Worm (Caenorhabditis elegans) whole organism, L2 larva: Measurements from ENCODE around the gene prp-38.

Experiments used
- C34F6.9 ChIP-seq: fragments of 150-350 bp; optimal IDR thresholded peaks from 2 replicates; lab custom pipeline; 2014; ENCODE audit warnings: missing biosample characterization, missing genetic modification characterization
- F13H6.1 ChIP-seq: sonication (generic microtip); optimal IDR thresholded peaks from 2 replicates; lab custom pipeline; 2016; ENCODE audit warnings: missing genetic modification characterization, missing compliant biosample characterization
- R02D3.7 ChIP-seq: fragments of 150-350 bp; optimal IDR thresholded peaks from 2 replicates; lab custom pipeline; 2014; ENCODE audit warnings: missing biosample characterization, missing genetic modification characterization
- ZK546.5 ChIP-seq: sonication (generic microtip); optimal IDR thresholded peaks from 2 replicates; lab custom pipeline; 2017; ENCODE audit warnings: missing biosample characterization, missing genetic modification characterization
- aly-2 ChIP-seq: fragments of 150-350 bp; optimal IDR thresholded peaks from 2 replicates; lab custom pipeline; 2014; ENCODE audit warnings: missing biosample characterization, missing genetic modification characterization
- ama-1 ChIP-seq: fragments of 150-350 bp; optimal IDR thresholded peaks from 2 replicates; lab custom pipeline; 2018; ENCODE audit warnings: inconsistent platforms
- blmp-1 ChIP-seq: sonication (generic microtip); optimal IDR thresholded peaks from 2 replicates; lab custom pipeline; 2017; ENCODE audit warnings: missing genetic modification characterization, mild to moderate bottlenecking, missing compliant biosample characterization, antibody characterized with exemption, moderate library complexity; ENCODE audit not compliant: insufficient read depth
- ceh-82 ChIP-seq: fragments of 150-350 bp; optimal IDR thresholded peaks from 2 replicates; lab custom pipeline; 2014; ENCODE audit warnings: missing biosample characterization, missing genetic modification characterization
- crh-2 ChIP-seq: sonication (generic microtip); optimal IDR thresholded peaks from 2 replicates; lab custom pipeline; 2017; ENCODE audit warnings: missing biosample characterization, missing genetic modification characterization
- dmd-4 ChIP-seq: sonication (generic microtip); optimal IDR thresholded peaks from 2 replicates; lab custom pipeline; 2017; ENCODE audit warnings: missing biosample characterization, missing genetic modification characterization
- egl-27 ChIP-seq: sonication (generic microtip); optimal IDR thresholded peaks from 3 replicates; lab custom pipeline; 2017; ENCODE audit warnings: missing biosample characterization, missing genetic modification reagents, missing genetic modification characterization
- elt-1 ChIP-seq: fragments of 150-350 bp; optimal IDR thresholded peaks from 2 replicates; lab custom pipeline; 2014; ENCODE audit warnings: missing biosample characterization, missing genetic modification characterization
- elt-3 ChIP-seq: sonication (generic microtip); optimal IDR thresholded peaks from 2 replicates; lab custom pipeline; 2017; ENCODE audit warnings: missing biosample characterization, missing genetic modification characterization
- fos-1 ChIP-seq: fragments of 150-350 bp; optimal IDR thresholded peaks from 2 replicates; lab custom pipeline; 2014; ENCODE audit warnings: missing biosample characterization, missing genetic modification characterization
- gmeb-1 ChIP-seq: fragments of 150-350 bp; optimal IDR thresholded peaks from 2 replicates; lab custom pipeline; 2014; ENCODE audit warnings: missing biosample characterization, missing genetic modification characterization
- lin-13 ChIP-seq: fragments of 150-350 bp; optimal IDR thresholded peaks from 2 replicates; lab custom pipeline; 2014; ENCODE audit warnings: missing biosample characterization, missing genetic modification reagents, missing genetic modification characterization
- lin-39 ChIP-seq: fragments of 150-350 bp; optimal IDR thresholded peaks from 2 replicates; lab custom pipeline; 2014; ENCODE audit warnings: missing biosample characterization, missing genetic modification reagents, missing genetic modification characterization
- lsy-2 ChIP-seq, 2 experiments: fragments of 150-350 bp in 1 of 2; sonication (generic microtip) in 1 of 2; optimal IDR thresholded peaks; 2 replicates each; lab custom pipeline; 2014 to 2017; ENCODE audit warnings: missing biosample characterization in 2 of 2, missing genetic modification characterization in 2 of 2
- mab-5 ChIP-seq: fragments of 150-350 bp; optimal IDR thresholded peaks from 2 replicates; lab custom pipeline; 2014; ENCODE audit warnings: missing biosample characterization, missing genetic modification characterization
- mbf-1 ChIP-seq: sonication (generic microtip); optimal IDR thresholded peaks from 2 replicates; lab custom pipeline; 2017; ENCODE audit warnings: missing biosample characterization, missing genetic modification characterization
- mdl-1 ChIP-seq, 2 experiments: fragments of 150-350 bp in 1 of 2; sonication (generic microtip) in 1 of 2; optimal IDR thresholded peaks; 2 replicates each; lab custom pipeline; 2017; ENCODE audit warnings: missing biosample characterization in 2 of 2, missing genetic modification characterization in 2 of 2
- nhr-10 ChIP-seq: sonication (generic microtip); optimal IDR thresholded peaks from 2 replicates; lab custom pipeline; 2017; ENCODE audit warnings: missing biosample characterization, missing genetic modification characterization
- nhr-129 ChIP-seq: fragments of 150-350 bp; optimal IDR thresholded peaks from 2 replicates; lab custom pipeline; 2014; ENCODE audit warnings: missing biosample characterization, missing genetic modification characterization
- nhr-237 ChIP-seq: fragments of 150-350 bp; optimal IDR thresholded peaks from 2 replicates; lab custom pipeline; 2014; ENCODE audit warnings: missing biosample characterization, missing genetic modification characterization
- nhr-6 ChIP-seq: fragments of 150-350 bp; optimal IDR thresholded peaks from 2 replicates; lab custom pipeline; 2014; ENCODE audit warnings: missing biosample characterization, missing genetic modification characterization
- nhr-77 ChIP-seq: fragments of 150-350 bp; optimal IDR thresholded peaks from 2 replicates; lab custom pipeline; 2014; ENCODE audit warnings: missing biosample characterization, missing genetic modification characterization
- sem-4 ChIP-seq: fragments of 150-350 bp; optimal IDR thresholded peaks from 2 replicates; lab custom pipeline; 2014; ENCODE audit warnings: missing biosample characterization, missing genetic modification reagents, missing genetic modification characterization
- skn-1 ChIP-seq: sonication (generic microtip); optimal IDR thresholded peaks from 2 replicates; lab custom pipeline; 2017; ENCODE audit warnings: missing biosample characterization, missing genetic modification characterization
- sma-3 ChIP-seq: sonication (generic microtip); optimal IDR thresholded peaks from 2 replicates; lab custom pipeline; 2016; ENCODE audit warnings: missing genetic modification reagents, missing genetic modification characterization, missing compliant biosample characterization
- sma-9 ChIP-seq, 2 experiments: fragments of 150-350 bp in 1 of 2; sonication (generic microtip) in 1 of 2; optimal IDR thresholded peaks; 2 replicates each; lab custom pipeline; 2014 to 2016; ENCODE audit warnings: missing genetic modification characterization in 2 of 2, mild to moderate bottlenecking in 1 of 2, missing biosample characterization in 1 of 2, missing compliant biosample characterization in 1 of 2, missing genetic modification reagents in 1 of 2, moderate library complexity in 1 of 2
- unc-39 ChIP-seq: fragments of 150-350 bp; optimal IDR thresholded peaks from 2 replicates; lab custom pipeline; 2014; ENCODE audit warnings: missing biosample characterization, missing genetic modification characterization
- unc-55 ChIP-seq: fragments of 150-350 bp; sonication (generic microtip); optimal IDR thresholded peaks from 3 replicates; lab custom pipeline; 2014; ENCODE audit warnings: missing biosample characterization, missing genetic modification reagents, missing genetic modification characterization
- zag-1 ChIP-seq: fragments of 150-350 bp; optimal IDR thresholded peaks from 2 replicates; lab custom pipeline; 2014; ENCODE audit warnings: missing biosample characterization, missing genetic modification characterization
- ztf-1 ChIP-seq: fragments of 200-800 bp; sonication (Bioruptor generic); conservative IDR thresholded peaks from 2 replicates; pipeline ENCODE4 v1.3.6; 2022; ENCODE audit warnings: missing genetic modification characterization, missing compliant biosample characterization
- ztf-11 ChIP-seq: sonication (generic microtip); optimal IDR thresholded peaks from 2 replicates; lab custom pipeline; 2017; ENCODE audit warnings: missing biosample characterization, missing genetic modification characterization
- ztf-4 ChIP-seq: fragments of 150-350 bp; optimal IDR thresholded peaks from 2 replicates; lab custom pipeline; 2014; ENCODE audit warnings: missing biosample characterization, missing genetic modification characterization

prp-38 gene

DNA sequence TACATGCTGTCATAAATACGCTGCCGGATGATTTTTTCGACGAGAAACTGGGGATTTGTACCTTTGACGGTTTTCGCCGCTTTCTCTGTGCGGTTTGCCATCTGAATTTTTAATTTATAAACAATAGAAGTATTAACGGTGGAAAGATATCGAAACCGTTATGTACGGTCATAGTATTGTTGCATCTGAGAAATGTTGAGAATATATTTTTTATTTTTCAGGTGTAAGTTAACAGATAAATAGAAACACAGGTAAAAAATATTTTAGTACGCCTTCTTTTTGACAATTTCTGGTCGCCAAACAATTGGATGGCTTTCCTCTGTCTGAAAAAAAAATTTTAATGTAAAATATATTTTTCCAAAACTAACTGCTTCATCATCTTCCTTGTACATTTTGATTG is at the start of gene prp-38:
Gene prp-38, minus strand, starts transcription at position 101 of the 400 bp plus-strand sequence.
- TF ChIP-seq skn-1 (tag; lab: Kevin White, UChicago) (no peak), elt-3 (tag; lab: Kevin White, UChicago) (no peak), blmp-1 (no peak), F13H6.1 (tag; lab: Kevin White, UChicago) (no peak), egl-27 (tag; lab: Kevin White, UChicago) (no peak), dmd-4 (tag; lab: Kevin White, UChicago) (no peak), gmeb-1 (no peak), nhr-6 (tag; lab: Kevin White, UChicago) (no peak), zag-1 (tag; lab: Kevin White, UChicago) (no peak), lin-13 (GFP tag; lab: Kevin White, UChicago) (no peak), sma-9 (GFP tag; optimal IDR thresholded peaks at IDR 0.05; lab: Kevin White, UChicago) (no peak), sma-9 (tag; optimal IDR thresholded peaks at IDR 0.05; lab: Kevin White, UChicago) (no peak), ama-1 (lab: Kevin White, UChicago) (no peak), lsy-2 (tag; optimal IDR thresholded peaks at IDR 0.05; lab: Kevin White, UChicago) (no peak), unc-55 (GFP tag; lab: Kevin White, UChicago) (no peak), ztf-1 (no peak)

ce11 chrV:10855363-10855762 is 49.5 kb upstream of the prp-38 start:
- TF ChIP-seq unc-39 (tag; lab: Kevin White, UChicago), result no peak
- no peak for TF ChIP-seq nhr-6 (tag; lab: Kevin White, UChicago)
- no peak for TF ChIP-seq R02D3.7
- no peak for TF ChIP-seq elt-1 (tag; lab: Kevin White, UChicago)
- no peak for TF ChIP-seq nhr-77 (tag; lab: Kevin White, UChicago)
- TF ChIP-seq blmp-1, result no peak
- no peak for TF ChIP-seq ztf-11 (tag; lab: Kevin White, UChicago)
- TF ChIP-seq crh-2 (tag; lab: Kevin White, UChicago), result peak; percentile 21
- TF ChIP-seq ceh-82 (tag; lab: Kevin White, UChicago), result no peak
- TF ChIP-seq sma-3 (GFP tag; lab: Kevin White, UChicago), result no peak
- TF ChIP-seq gmeb-1, result no peak
- no peak for TF ChIP-seq mab-5 (tag; lab: Kevin White, UChicago)
- no peak for TF ChIP-seq egl-27 (tag; lab: Kevin White, UChicago)
- no peak for TF ChIP-seq ZK546.5
- TF ChIP-seq sem-4 (tag; lab: Kevin White, UChicago), result no peak
- TF ChIP-seq nhr-129 (tag; lab: Kevin White, UChicago), result peak; percentile 15
- no peak for TF ChIP-seq F13H6.1 (tag; lab: Kevin White, UChicago)
- peak; percentile 80 for TF ChIP-seq sma-9 (GFP tag; optimal IDR thresholded peaks at IDR 0.05; lab: Kevin White, UChicago)
- no peak for TF ChIP-seq sma-9 (tag; optimal IDR thresholded peaks at IDR 0.05; lab: Kevin White, UChicago)
- TF ChIP-seq zag-1 (tag; lab: Kevin White, UChicago), result no peak
- no peak for TF ChIP-seq unc-55 (GFP tag; lab: Kevin White, UChicago)
- TF ChIP-seq dmd-4 (tag; lab: Kevin White, UChicago), result no peak
- TF ChIP-seq mdl-1 (tag; optimal IDR thresholded peaks at IDR 0.05; lab: Kevin White, UChicago), result no peak
- TF ChIP-seq fos-1 (tag; lab: Kevin White, UChicago), result peak; percentile 78
- no peak for TF ChIP-seq mbf-1 (tag; lab: Kevin White, UChicago)
- TF ChIP-seq nhr-10 (tag; lab: Kevin White, UChicago), result no peak
- TF ChIP-seq lsy-2 (tag; optimal IDR thresholded peaks at IDR 0.05; lab: Kevin White, UChicago), result no peak

- TF ChIP-seq egl-27 (tag; lab: Kevin White, UChicago), result no peak
- TF ChIP-seq unc-39 (tag; lab: Kevin White, UChicago), result no peak
- no peak for TF ChIP-seq nhr-6 (tag; lab: Kevin White, UChicago)
- no peak for TF ChIP-seq sem-4 (tag; lab: Kevin White, UChicago)
- no peak for TF ChIP-seq skn-1 (tag; lab: Kevin White, UChicago)
- no peak for TF ChIP-seq ztf-4 (tag; lab: Kevin White, UChicago)
- no peak for TF ChIP-seq nhr-237 (tag; lab: Kevin White, UChicago)
- TF ChIP-seq crh-2 (tag; lab: Kevin White, UChicago), result no peak
- no peak for TF ChIP-seq C34F6.9 (tag; lab: Kevin White, UChicago)
- TF ChIP-seq mab-5 (tag; lab: Kevin White, UChicago), result no peak
Measured at ce11 chrV:10854197-10854596, 48.4 kb upstream of the prp-38 start.

DNA sequence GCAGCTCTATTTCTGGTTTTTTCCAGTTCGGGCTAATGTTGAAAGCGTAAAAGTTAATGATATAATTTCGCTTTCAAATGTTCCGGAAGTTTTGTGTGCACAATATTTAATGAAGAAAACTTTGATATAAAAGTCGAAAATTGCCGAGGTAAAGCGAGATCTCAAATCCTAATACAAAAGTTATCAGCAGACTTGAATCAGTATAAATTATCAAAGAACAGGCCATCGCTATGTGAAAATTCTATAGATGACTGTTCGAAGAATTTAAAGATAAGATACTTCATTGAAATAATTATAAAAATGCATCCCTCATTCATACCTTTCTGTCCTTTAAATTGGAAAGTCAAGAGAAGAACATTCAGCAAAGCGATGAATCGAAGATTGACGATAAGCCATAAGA is 41.1 kb upstream of the prp-38 start, which contains the start of gene C29A12.6:
Gene C29A12.6, plus strand, starts transcription at position 301 of the 400 bp plus-strand sequence.
- no peak for TF ChIP-seq aly-2
- TF ChIP-seq blmp-1, result no peak
- no peak for TF ChIP-seq elt-3 (tag; lab: Kevin White, UChicago)
- no peak for TF ChIP-seq nhr-237 (tag; lab: Kevin White, UChicago)
- no peak for TF ChIP-seq F13H6.1 (tag; lab: Kevin White, UChicago)
- TF ChIP-seq lsy-2 (tag; optimal IDR thresholded peaks at IDR 0.05; lab: Kevin White, UChicago), result no peak
- TF ChIP-seq nhr-6 (tag; lab: Kevin White, UChicago), result no peak
- no peak for TF ChIP-seq sma-3 (GFP tag; lab: Kevin White, UChicago)
- TF ChIP-seq ama-1 (lab: Kevin White, UChicago), result no peak
- no peak for TF ChIP-seq lin-39
